Worm (Caenorhabditis elegans) whole organism, early embryonic: ENCODE results near the gene nhr-171.

ENCODE experiments used
- B0310.2 ChIP-seq: sonication (generic microtip); optimal IDR thresholded peaks from 2 replicates; lab custom pipeline; 2016; ENCODE audit warnings: mild to moderate bottlenecking, missing genetic modification characterization, missing compliant biosample characterization
- F13C5.2 ChIP-seq: sonication (generic microtip); optimal IDR thresholded peaks from 2 replicates; lab custom pipeline; 2017; ENCODE audit warnings: mild to moderate bottlenecking, missing genetic modification characterization, inconsistent platforms, missing compliant biosample characterization
- aly-1 ChIP-seq: sonication (generic microtip); optimal IDR thresholded peaks from 2 replicates; lab custom pipeline; 2016; ENCODE audit warnings: missing genetic modification characterization, missing compliant biosample characterization
- ama-1 ChIP-seq: fragments of 150-350 bp; optimal IDR thresholded peaks from 2 replicates; lab custom pipeline; 2014
- ceh-13 ChIP-seq: fragments of 200-800 bp; sonication (Bioruptor generic); optimal IDR thresholded peaks from 2 replicates; lab custom pipeline; 2018; ENCODE audit warnings: mild to moderate bottlenecking, missing genetic modification characterization, missing compliant biosample characterization
- flt-1 ChIP-seq: fragments of 200-800 bp; sonication (Bioruptor generic); IDR thresholded peaks from 2 replicates; pipeline ENCODE4 v1.3.6; 2022; ENCODE audit warnings: missing genetic modification characterization, missing compliant biosample characterization
- hmg-4 ChIP-seq: fragments of 200-800 bp; sonication (Bioruptor generic); optimal IDR thresholded peaks from 2 replicates; lab custom pipeline; 2018; ENCODE audit warnings: mild to moderate bottlenecking, missing genetic modification characterization, missing compliant biosample characterization
- hnd-1 ChIP-seq: sonication (generic microtip); optimal IDR thresholded peaks from 2 replicates; lab custom pipeline; 2016; ENCODE audit warnings: missing genetic modification characterization, missing compliant biosample characterization

nhr-171 gene

DNA sequence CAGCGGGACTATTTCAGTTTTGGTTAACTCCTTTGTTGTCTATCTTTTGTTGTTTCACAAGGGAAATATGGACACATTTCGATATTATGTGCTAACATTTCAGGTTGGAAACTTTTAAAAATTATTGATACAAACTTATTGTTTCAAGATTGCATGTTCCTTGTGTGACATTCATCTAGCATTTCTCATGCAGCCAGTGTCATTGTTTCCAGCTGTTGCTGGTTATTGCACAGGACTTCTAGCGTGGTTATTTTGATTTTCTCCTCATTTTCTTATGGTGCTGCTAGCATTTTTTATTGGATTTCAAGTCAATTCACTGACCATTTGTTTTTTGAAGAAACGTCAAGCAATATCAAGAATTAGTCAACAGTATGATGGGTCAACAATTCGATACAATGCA, 44.3 kb downstream of the nhr-171 start:
- TF ChIP-seq aly-1, result no peak

DNA sequence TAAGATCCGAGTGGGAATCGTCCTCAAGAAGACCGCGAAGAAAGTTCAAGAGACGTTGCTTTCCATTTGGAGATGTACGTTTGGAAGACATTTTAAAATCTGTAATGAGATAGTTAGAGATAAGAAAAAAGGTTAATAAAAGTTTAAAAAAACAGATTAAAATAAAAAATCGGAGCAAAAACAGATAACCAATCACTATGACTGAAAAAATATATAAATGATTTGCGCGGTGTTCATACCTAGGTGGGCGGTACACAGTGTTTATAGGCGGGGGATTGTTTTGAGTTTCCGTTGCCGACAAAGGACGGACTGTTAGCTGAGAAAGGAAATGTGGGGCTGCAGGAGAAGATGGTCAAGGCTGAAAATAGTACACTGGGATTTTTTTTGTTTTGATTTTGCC, 47.1 kb downstream of the nhr-171 start, which contains the start of gene ets-7:
Gene ets-7 (minus strand): TSS at position 101 of the 400 bp plus-strand sequence.
- TF ChIP-seq B0310.2 (tag; lab: Kevin White, UChicago), result no peak
- TF ChIP-seq hnd-1, result no peak
- no peak for TF ChIP-seq flt-1 (GFP tag; lab: Robert Waterston, UW)

DNA sequence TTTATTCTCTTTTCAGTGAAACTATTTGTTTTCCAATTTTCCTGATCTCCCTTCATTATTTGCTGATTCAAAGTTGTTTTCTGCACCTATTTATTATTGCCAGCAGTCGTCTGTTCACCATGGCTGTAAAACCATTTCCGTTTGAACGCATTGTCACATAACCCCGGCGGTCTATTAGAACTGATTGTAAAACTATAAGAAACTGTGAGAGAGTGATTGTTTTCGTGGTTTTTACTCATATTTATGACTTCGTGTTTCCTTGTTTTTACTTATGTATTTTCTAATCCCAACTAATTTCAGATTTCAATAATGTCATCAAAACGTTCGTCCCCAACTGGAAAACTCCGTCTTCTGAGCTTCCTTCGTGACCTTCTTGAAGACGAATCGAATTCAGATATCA, 51.4 kb downstream of the nhr-171 start, which contains the start of gene F19F10.1:
Gene F19F10.1 (plus strand): TSS at position 301 of the 400 bp plus-strand sequence.
- TF ChIP-seq ceh-13 (GFP tag; lab: Kevin White, UChicago) (no peak), ama-1 (lab: Kevin White, UChicago) (no peak), flt-1 (GFP tag; lab: Robert Waterston, UW) (no peak), hmg-4 (no peak), B0310.2 (tag; lab: Kevin White, UChicago) (no peak), F13C5.2 (tag; lab: Kevin White, UChicago) (no peak)
